Fruit fly (Drosophila melanogaster) whole organism, pupa: Measurements from ENCODE around the gene Nf1.

Experiments used
- CG14655 ChIP-seq: fragments of 200-800 bp; sonication (Bioruptor generic); optimal IDR thresholded peaks from 3 replicates; lab custom pipeline; 2017; ENCODE audit warnings: mild to moderate bottlenecking, missing biosample characterization, missing genetic modification reagents, missing genetic modification characterization
- CG32121 ChIP-seq: fragments of 200-800 bp; sonication (Bioruptor generic); IDR thresholded peaks from 2 replicates; pipeline ENCODE4 v1.3.6; 2022; ENCODE audit warnings: missing biosample characterization, missing genetic modification characterization
- CG4496 ChIP-seq: fragments of 200-800 bp; sonication (Bioruptor generic); IDR thresholded peaks from 3 replicates; pipeline ENCODE4 v1.3.6; 2022; ENCODE audit warnings: missing biosample characterization, missing genetic modification characterization
- Snoo ChIP-seq: fragments of 200-800 bp; sonication (Bioruptor generic); optimal IDR thresholded peaks from 3 replicates; lab custom pipeline; 2017; ENCODE audit warnings: missing biosample characterization, mild to moderate bottlenecking, missing genetic modification characterization, inconsistent platforms
- fd96Ca ChIP-seq: fragments of 200-800 bp; sonication (Bioruptor generic); IDR thresholded peaks from 3 replicates; pipeline ENCODE4 v1.3.6; 2022; ENCODE audit warnings: missing biosample characterization, missing genetic modification characterization

dm6 chr3R:26002039-26002438 is 19.2 kb downstream of the Nf1 start:
- no peak for TF ChIP-seq Snoo
- no peak for TF ChIP-seq CG14655 (GFP tag; lab: Kevin White, UChicago)
- TF ChIP-seq CG32121 (GFP tag; lab: Robert Waterston, UW), result no peak
- TF ChIP-seq fd96Ca, result no peak
- no peak for TF ChIP-seq CG4496 (GFP tag; lab: Robert Waterston, UW)
